Worm (Caenorhabditis elegans): ENCODE measurements around the gene K04G7.1.

K04G7.1 gene

ce11 chrIII:7155631-7156030, 6.9 kb upstream of the K04G7.1 start (continued):
- peak; percentile 4 for TF ChIP-seq T07F8.4 (tag; optimal IDR thresholded peaks at IDR 0.05)
- TF ChIP-seq ceh-91 (GFP tag; IDR thresholded peaks at IDR 0.05), result no peak
- TF ChIP-seq nfyb-1 (GFP tag; IDR thresholded peaks at IDR 0.05), result peak; percentile 90
- TF ChIP-seq ZK185.1 (tag; optimal IDR thresholded peaks at IDR 0.05; ENCODE audit: poor library complexity, severe bottlenecking), result peak; percentile 54
- TF ChIP-seq attf-6 (GFP tag; IDR thresholded peaks at IDR 0.05), result no peak
- peak; percentile 60 for TF ChIP-seq lin-54 (GFP tag; optimal IDR thresholded peaks at IDR 0.05)
- no peak for TF ChIP-seq F57C9.4 (tag; optimal IDR thresholded peaks at IDR 0.05)
- no peak for TF ChIP-seq B0019.2 (GFP tag; conservative IDR thresholded peaks at IDR 0.05)
- no peak for TF ChIP-seq ztf-6 (GFP tag; IDR thresholded peaks at IDR 0.05)
- no peak for TF ChIP-seq hlh-26 (GFP tag; conservative IDR thresholded peaks at IDR 0.05)
- TF ChIP-seq ztf-22 (GFP tag; optimal IDR thresholded peaks at IDR 0.05), result no peak
- no peak for TF ChIP-seq hrde-1 (tag; optimal IDR thresholded peaks at IDR 0.05; ENCODE audit: borderline replicate concordance)
- TF ChIP-seq pbrm-1 (GFP tag; IDR thresholded peaks at IDR 0.05), result peak; percentile 82
- no peak for TF ChIP-seq egl-44 (GFP tag; IDR thresholded peaks at IDR 0.05)
- peak; percentile 52 for TF ChIP-seq snpc-4 (GFP tag; optimal IDR thresholded peaks at IDR 0.05)
- TF ChIP-seq snpc-4 (tag; optimal IDR thresholded peaks at IDR 0.05), result peak; percentile 28 to 74 (median 59)
- 0 out of 2 replicates have a peak, but pooled peaks have one; percentile 43 for TF ChIP-seq lin-26 (GFP tag; IDR thresholded peaks at IDR 0.05)
- peak; percentile 87 for TF ChIP-seq chd-7 (tag; optimal IDR thresholded peaks at IDR 0.05)
- peak; percentile 71 for TF ChIP-seq mcd-1 (GFP tag; IDR thresholded peaks at IDR 0.05)
- TF ChIP-seq F57A8.1 (GFP tag; optimal IDR thresholded peaks at IDR 0.05), result no peak
- no peak for TF ChIP-seq him-1 (tag; optimal IDR thresholded peaks at IDR 0.05)
- peak; percentile 18 for TF ChIP-seq ztf-18 (tag; optimal IDR thresholded peaks at IDR 0.05)
- TF ChIP-seq nhr-179 (tag; optimal IDR thresholded peaks at IDR 0.05), result no peak
- TF ChIP-seq tbx-9 (tag; optimal IDR thresholded peaks at IDR 0.05; ENCODE audit: borderline replicate concordance), result no peak
- TF ChIP-seq lir-1 (GFP tag; conservative IDR thresholded peaks at IDR 0.05), result peak; percentile 33; the same call in 1 of the 2 replicates
- TF ChIP-seq F39B2.1 (GFP tag; IDR thresholded peaks at IDR 0.05), result 0 out of 2 replicates have a peak, but pooled peaks have one; percentile 43
- TF ChIP-seq let-607 (tag; optimal IDR thresholded peaks at IDR 0.05), result peak; percentile 63 to 70
- no peak for TF ChIP-seq ceh-79 (tag; optimal IDR thresholded peaks at IDR 0.05)
- 0 out of 2 replicates have a peak, but pooled peaks have one; percentile 44 for TF ChIP-seq ceh-100 (GFP tag; IDR thresholded peaks at IDR 0.05)
- TF ChIP-seq sdz-38 (tag; optimal IDR thresholded peaks at IDR 0.05), result no peak
- peak; percentile 58 for TF ChIP-seq F52B5.7 (tag; optimal IDR thresholded peaks at IDR 0.05)
- peak; percentile 66; the same call in 1 of the 2 replicates for TF ChIP-seq Y95B8A.8 (GFP tag; IDR thresholded peaks at IDR 0.05)
- peak; percentile 85 for TF ChIP-seq ekl-4 (GFP tag; IDR thresholded peaks at IDR 0.05)
- TF ChIP-seq hsf-1 (GFP tag; IDR thresholded peaks at IDR 0.05), result peak; percentile 85
- 0 out of 2 replicates have a peak, but pooled peaks have one; percentile 44 for TF ChIP-seq Y79H2A.3 (GFP tag; conservative IDR thresholded peaks at IDR 0.05)
- TF ChIP-seq rec-8 (tag; optimal IDR thresholded peaks at IDR 0.05), result no peak
- TF ChIP-seq hmg-20 (GFP tag; IDR thresholded peaks at IDR 0.05), result no peak
- peak; percentile 94 for TF ChIP-seq hmg-1.2 (GFP tag; IDR thresholded peaks at IDR 0.05)
- TF ChIP-seq rcor-1 (GFP tag; IDR thresholded peaks at IDR 0.05), result peak; percentile 30; the same call in 1 of the 2 replicates
- TF ChIP-seq F23B12.7 (tag; optimal IDR thresholded peaks at IDR 0.05; ENCODE audit: insufficient read depth), result no peak
- TF ChIP-seq pha-4 (tag; optimal IDR thresholded peaks at IDR 0.05), result peak; percentile 38
- TF ChIP-seq snpc-1.3 (tag; optimal IDR thresholded peaks at IDR 0.05; ENCODE audit: insufficient read depth), result no peak
- TF ChIP-seq repo-1 (tag; optimal IDR thresholded peaks at IDR 0.05), result peak; percentile 55
- no peak for TF ChIP-seq ceh-40 (GFP tag; IDR thresholded peaks at IDR 0.05)
- TF ChIP-seq madf-6 (GFP tag; IDR thresholded peaks at IDR 0.05), result 0 out of 2 replicates have a peak, but pooled peaks have one; percentile 18
- TF ChIP-seq Y67H2A.10 (GFP tag; conservative IDR thresholded peaks at IDR 0.05), result peak; percentile 42; the same call in 1 of the 2 replicates
- TF ChIP-seq Y56A3A.18 (GFP tag; IDR thresholded peaks at IDR 0.05), result 0 out of 2 replicates have a peak, but pooled peaks have one; percentile 50
